Fruit fly (Drosophila melanogaster): ENCODE data around the gene CG17030.
A peak's percentile ranks its signal among the peaks of the same experiment; 100 is the strongest.

Gene CG17030

DNA sequence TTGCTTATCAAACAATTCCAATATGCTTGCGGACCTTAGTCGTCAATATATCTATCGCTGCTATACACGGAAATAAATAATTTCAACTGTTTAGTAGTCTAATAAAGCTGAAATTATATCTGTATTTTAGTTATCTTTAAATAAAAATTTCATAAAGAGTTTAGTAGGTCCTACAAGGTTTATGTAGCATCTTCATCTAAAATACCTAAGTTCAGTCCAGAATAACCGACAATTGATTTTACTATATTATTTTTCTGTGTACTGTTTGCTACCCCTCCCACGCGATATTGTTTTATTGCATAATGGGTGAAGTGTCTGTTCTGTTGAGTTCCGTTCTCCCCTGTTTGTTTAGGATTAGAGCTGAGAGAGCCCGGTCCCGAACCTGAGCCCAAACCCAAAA lies 37.0 kb upstream of the CG17030 start (continued):
- TF ChIP-seq CG17568 (GFP tag; optimal IDR thresholded peaks at IDR 0.05), result no peak
- no peak for TF ChIP-seq pita (GFP tag; optimal IDR thresholded peaks at IDR 0.05)
- TF ChIP-seq Jarid2 (GFP tag; optimal IDR thresholded peaks at IDR 0.05), result no peak
- TF ChIP-seq CG7556 (GFP tag; optimal IDR thresholded peaks at IDR 0.05), result peak; percentile 27
- no peak for TF ChIP-seq rib (GFP tag; IDR thresholded peaks at IDR 0.05)
- no peak for TF ChIP-seq CG9437 (GFP tag; optimal IDR thresholded peaks at IDR 0.05)
- TF ChIP-seq zf30C (GFP tag; optimal IDR thresholded peaks at IDR 0.05), result peak; percentile 68
- TF ChIP-seq oc (tag; optimal IDR thresholded peaks at IDR 0.05), result no peak
- TF ChIP-seq CG11696 (GFP tag; IDR thresholded peaks at IDR 0.05), result no peak
- TF ChIP-seq Hr78 (GFP tag; optimal IDR thresholded peaks at IDR 0.05), result no peak
- no peak for TF ChIP-seq Hand (GFP tag; optimal IDR thresholded peaks at IDR 0.05)
- no peak for TF ChIP-seq Kr (GFP tag; optimal IDR thresholded peaks at IDR 0.05)
- no peak for TF ChIP-seq CG2116 (GFP tag; optimal IDR thresholded peaks at IDR 0.05)
- TF ChIP-seq E2f1 (GFP tag; IDR thresholded peaks at IDR 0.05), result no peak
- TF ChIP-seq CG6765 (GFP tag; optimal IDR thresholded peaks at IDR 0.05), result no peak
- no peak for TF ChIP-seq Tbp (GFP tag; optimal IDR thresholded peaks at IDR 0.05)
- no peak for TF ChIP-seq Atf-2 (GFP tag; optimal IDR thresholded peaks at IDR 0.05)
- TF ChIP-seq CG10209 (GFP tag; optimal IDR thresholded peaks at IDR 0.05), result peak; percentile 34
- peak; percentile 47 for TF ChIP-seq phol (tag; optimal IDR thresholded peaks at IDR 0.05)
- TF ChIP-seq Xrp1 (GFP tag; IDR thresholded peaks at IDR 0.05), result peak; percentile 70
- TF ChIP-seq CG18476 (GFP tag; optimal IDR thresholded peaks at IDR 0.05), result no peak
- no peak for TF ChIP-seq trh (GFP tag; optimal IDR thresholded peaks at IDR 0.05)
- TF ChIP-seq usp (GFP tag; optimal IDR thresholded peaks at IDR 0.05), result no peak
- TF ChIP-seq sob (GFP tag; IDR thresholded peaks at IDR 0.05), result no peak
- TF ChIP-seq BtbVII (GFP tag; optimal IDR thresholded peaks at IDR 0.05), result no peak
- no peak for TF ChIP-seq CG1832 (GFP tag; optimal IDR thresholded peaks at IDR 0.05)
- TF ChIP-seq kah (GFP tag; optimal IDR thresholded peaks at IDR 0.05), result no peak
- no peak for TF ChIP-seq wek (GFP tag; optimal IDR thresholded peaks at IDR 0.05)
- TF ChIP-seq CG4707 (GFP tag; optimal IDR thresholded peaks at IDR 0.05), result no peak
- TF ChIP-seq CG13123 (GFP tag; optimal IDR thresholded peaks at IDR 0.05), result no peak
- no peak for TF ChIP-seq CG14667 (GFP tag; IDR thresholded peaks at IDR 0.05)
- TF ChIP-seq CG18764 (GFP tag; optimal IDR thresholded peaks at IDR 0.05), result no peak
- TF ChIP-seq ranshi (GFP tag; IDR thresholded peaks at IDR 0.05), result no peak
- TF ChIP-seq pho (GFP tag; optimal IDR thresholded peaks at IDR 0.05), result no peak
- no peak for TF ChIP-seq CG16779 (GFP tag; IDR thresholded peaks at IDR 0.05)
- no peak for TF ChIP-seq ato (GFP tag; IDR thresholded peaks at IDR 0.05; ENCODE audit: partially characterized antibody)
- TF ChIP-seq exex (tag; optimal IDR thresholded peaks at IDR 0.05), result no peak
- no peak for TF ChIP-seq CG32532 (GFP tag; IDR thresholded peaks at IDR 0.05)
- no peak for TF ChIP-seq jigr1 (GFP tag; IDR thresholded peaks at IDR 0.05)
- no peak for TF ChIP-seq ATbp (GFP tag; optimal IDR thresholded peaks at IDR 0.05)
- no peak for TF ChIP-seq en (GFP tag; optimal IDR thresholded peaks at IDR 0.05)
- no peak for TF ChIP-seq Adf1 (GFP tag; IDR thresholded peaks at IDR 0.05)
- no peak for TF ChIP-seq CG6654 (GFP tag; optimal IDR thresholded peaks at IDR 0.05)
- no peak for TF ChIP-seq ssp (GFP tag; IDR thresholded peaks at IDR 0.05)
- TF ChIP-seq gfzf (GFP tag; optimal IDR thresholded peaks at IDR 0.05), result no peak
- no peak for TF ChIP-seq CG8944 (GFP tag; optimal IDR thresholded peaks at IDR 0.05)
- no peak for TF ChIP-seq sug (tag; optimal IDR thresholded peaks at IDR 0.05)
- TF ChIP-seq ac (GFP tag; optimal IDR thresholded peaks at IDR 0.05), result no peak
- TF ChIP-seq Aef1 (GFP tag; IDR thresholded peaks at IDR 0.05), result no peak
- peak; percentile 51 for TF ChIP-seq CG33557 (GFP tag; optimal IDR thresholded peaks at IDR 0.05)
- TF ChIP-seq ewg (GFP tag; optimal IDR thresholded peaks at IDR 0.05), result peak; percentile 4
- no peak for TF ChIP-seq Awh (GFP tag; IDR thresholded peaks at IDR 0.05)

Measured in whole organism, embryonic.